Fruit fly (Drosophila melanogaster) S2 (cell line): ENCODE results near the gene CG43347.

Source experiments
- CG8478 ChIP-seq: fragments of >200 bp; optimal IDR thresholded peaks from 2 replicates; lab custom pipeline; 2018
- CTCF ChIP-seq, 2 experiments: fragments of >200 bp; optimal IDR thresholded peaks; 2 replicates each; lab custom pipeline; 2018

- TF ChIP-seq CG8478 (lab: Kevin White, UChicago) (no peak), CTCF (optimal IDR thresholded peaks at IDR 0.05; lab: Kevin White, UChicago) (no peak)
These were observed 13.0 kb downstream of the CG43347 start for dm6 chrX:10606889-10607478.
